Fruit fly (Drosophila melanogaster): ENCODE data around the gene bur.

DNA sequence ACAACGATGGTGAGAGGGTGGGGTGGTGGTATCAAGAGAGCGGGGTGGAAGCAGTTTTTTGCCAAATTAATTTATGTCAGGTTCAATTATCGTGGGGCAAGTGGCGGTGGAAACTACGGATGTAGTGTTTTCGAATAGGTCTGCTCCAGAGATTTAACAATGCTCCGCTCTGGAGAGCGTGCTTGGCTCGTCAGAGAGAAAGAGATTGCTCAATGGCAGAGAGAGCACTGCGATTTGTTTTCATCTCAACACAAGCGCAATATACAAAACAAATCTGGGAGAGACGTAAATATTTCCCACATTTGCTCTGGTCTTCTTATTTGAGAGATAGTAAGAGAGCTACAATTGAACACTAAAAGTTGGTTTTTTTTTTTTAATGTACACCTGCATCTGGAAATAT is 42.3 kb upstream of the bur start:
- no peak for TF ChIP-seq CTCF (optimal IDR thresholded peaks at IDR 0.05)
- no peak for TF ChIP-seq CG8478 (optimal IDR thresholded peaks at IDR 0.05)

Measured in S2 (cell line).